Fruit fly (Drosophila melanogaster) whole organism, prepupa: ENCODE data around the gene CG14451.
"Not testable (repeated sequence)": the region's sequence is repeated elsewhere in the genome, so short reads cannot be mapped to it uniquely, and the experiment has no call there.

Experiments
- CG11902 ChIP-seq: fragments of 200-800 bp; sonication (Bioruptor generic); optimal IDR thresholded peaks from 3 replicates; lab custom pipeline; 2016; ENCODE audit warnings: missing biosample characterization, missing genetic modification characterization
- CG1621 ChIP-seq: fragments of 200-800 bp; sonication (Bioruptor generic); optimal IDR thresholded peaks from 3 replicates; lab custom pipeline; 2018; ENCODE audit warnings: missing biosample characterization, mild to moderate bottlenecking, missing genetic modification characterization
- CG3032 ChIP-seq: fragments of 200-800 bp; optimal IDR thresholded peaks from 2 replicates; lab custom pipeline; 2019; ENCODE audit warnings: missing biosample characterization, mild to moderate bottlenecking, missing genetic modification characterization, moderate library complexity
- CG32006 ChIP-seq: fragments of 200-800 bp; sonication (Bioruptor generic); optimal IDR thresholded peaks from 3 replicates; lab custom pipeline; 2017; ENCODE audit warnings: missing biosample characterization, mild to moderate bottlenecking, missing genetic modification characterization
- CG4318 ChIP-seq: fragments of 200-800 bp; sonication (Bioruptor generic); optimal IDR thresholded peaks from 3 replicates; lab custom pipeline; 2017; ENCODE audit warnings: missing biosample characterization, mild to moderate bottlenecking, missing genetic modification characterization
- CG6854 ChIP-seq: fragments of 200-800 bp; sonication (Bioruptor generic); optimal IDR thresholded peaks from 2 replicates; lab custom pipeline; 2017; ENCODE audit warnings: missing biosample characterization, mild to moderate bottlenecking, missing genetic modification characterization
- CG7368 ChIP-seq: fragments of 200-800 bp; sonication (Bioruptor generic); optimal IDR thresholded peaks from 3 replicates; lab custom pipeline; 2016; ENCODE audit warnings: missing biosample characterization, missing genetic modification characterization
- CG8319 ChIP-seq: fragments of 200-800 bp; sonication (Bioruptor generic); optimal IDR thresholded peaks from 3 replicates; lab custom pipeline; 2016; ENCODE audit warnings: missing biosample characterization, missing genetic modification characterization
- CG8632 ChIP-seq: fragments of 200-800 bp; sonication (Bioruptor generic); optimal IDR thresholded peaks from 3 replicates; lab custom pipeline; 2016; ENCODE audit warnings: missing biosample characterization, missing genetic modification characterization
- CG9139 ChIP-seq: fragments of 200-800 bp; sonication (Bioruptor generic); optimal IDR thresholded peaks from 3 replicates; lab custom pipeline; 2017; ENCODE audit warnings: missing biosample characterization, mild to moderate bottlenecking, missing genetic modification characterization
- Hr38 ChIP-seq: sonication (Bioruptor generic); optimal IDR thresholded peaks from 2 replicates; lab custom pipeline; 2016; ENCODE audit warnings: missing biosample characterization, missing genetic modification characterization
- Met ChIP-seq: fragments of 200-800 bp; sonication (Bioruptor generic); optimal IDR thresholded peaks from 3 replicates; lab custom pipeline; 2016; ENCODE audit warnings: missing biosample characterization, missing genetic modification characterization
- OdsH ChIP-seq: fragments of 200-800 bp; sonication (Bioruptor generic); optimal IDR thresholded peaks from 3 replicates; lab custom pipeline; 2016; ENCODE audit warnings: missing biosample characterization, missing genetic modification characterization
- Sox14 ChIP-seq: fragments of 200-800 bp; sonication (Bioruptor generic); optimal IDR thresholded peaks from 3 replicates; lab custom pipeline; 2016; ENCODE audit warnings: missing biosample characterization, missing genetic modification characterization
- acj6 ChIP-seq: fragments of 200-800 bp; sonication (Bioruptor generic); optimal IDR thresholded peaks from 3 replicates; lab custom pipeline; 2016; ENCODE audit warnings: missing biosample characterization, missing genetic modification characterization
- dsx ChIP-seq: fragments of 200-800 bp; optimal IDR thresholded peaks from 3 replicates; lab custom pipeline; 2019; ENCODE audit warnings: missing biosample characterization, mild to moderate bottlenecking, missing genetic modification characterization, moderate library complexity; ENCODE audit not compliant: poor library complexity, severe bottlenecking
- esn ChIP-seq: fragments of 200-800 bp; sonication (Bioruptor generic); optimal IDR thresholded peaks from 2 replicates; lab custom pipeline; 2016; ENCODE audit warnings: missing biosample characterization, mild to moderate bottlenecking, missing genetic modification characterization, moderate library complexity
- fkh ChIP-seq: fragments of 200-800 bp; sonication (Bioruptor generic); optimal IDR thresholded peaks from 3 replicates; lab custom pipeline; 2017; ENCODE audit warnings: missing biosample characterization, mild to moderate bottlenecking, missing genetic modification characterization, moderate library complexity
- pdm3 ChIP-seq: fragments of 200-800 bp; sonication (Bioruptor generic); optimal IDR thresholded peaks from 3 replicates; lab custom pipeline; 2016; ENCODE audit warnings: missing biosample characterization, missing genetic modification characterization
- salr ChIP-seq, 2 experiments: fragments of 200-800 bp; sonication (Bioruptor generic); optimal IDR thresholded peaks; 3 replicates each; lab custom pipeline; 2016 to 2018; ENCODE audit warnings: missing biosample characterization in 2 of 2, missing genetic modification characterization in 2 of 2, mild to moderate bottlenecking in 1 of 2
- spab ChIP-seq: fragments of 200-800 bp; sonication (Bioruptor generic); optimal IDR thresholded peaks from 2 replicates; lab custom pipeline; 2017; ENCODE audit warnings: missing biosample characterization, mild to moderate bottlenecking, missing genetic modification characterization, missing genetic modification reagents
- svp ChIP-seq: fragments of 200-800 bp; sonication (Bioruptor generic); peaks from one replicate; lab custom pipeline; 2016; ENCODE audit warnings: missing biosample characterization, missing genetic modification characterization
- vri ChIP-seq: fragments of 200-800 bp; sonication (Bioruptor generic); optimal IDR thresholded peaks from 3 replicates; lab custom pipeline; 2016; ENCODE audit warnings: missing biosample characterization, mild to moderate bottlenecking, missing genetic modification characterization

Gene CG14451

dm6 chr3L:22696930-22697329 is 25.0 kb downstream of the CG14451 start, which contains the start of gene CG32453:
TSS of gene CG32453 (plus strand) at chr3L:22697230.
- not testable (repeated sequence) for TF ChIP-seq Hr38 (GFP tag; lab: Kevin White, UChicago); CG3032 (tag; lab: Kevin White, UChicago); CG9139 (GFP tag; lab: Kevin White, UChicago)

- TF ChIP-seq Met (no peak), CG1621 (no peak), spab (no peak), CG3032 (tag; lab: Kevin White, UChicago) (no peak), CG4318 (GFP tag; lab: Kevin White, UChicago) (no peak), CG11902 (GFP tag; lab: Kevin White, UChicago) (no peak)
Observed at dm6 chr3L:22695653-22696052, 26.2 kb downstream of the CG14451 start, which contains the start of gene CG14452. TSS of gene CG14452 (plus strand) at chr3L:22695953.

dm6 chr3L:22693712-22694111 is 28.2 kb downstream of the CG14451 start, which contains the start of the genes CG12546 and CG14453:
TSS of gene CG12546 (minus strand) at chr3L:22693812.
TSS of gene CG14453 (plus strand) at chr3L:22694083.
- TF ChIP-seq svp (no peak), vri (no peak), CG8319 (no peak), Met (no peak), pdm3 (GFP tag; lab: Kevin White, UChicago) (no peak), salr (GFP tag; optimal IDR thresholded peaks at IDR 0.05; lab: Kevin White, UChicago) (no peak), esn (GFP tag; lab: Kevin White, UChicago) (no peak)

dm6 chr3L:22692428-22692827 is 29.5 kb downstream of the CG14451 start, which contains the start of gene CG14454:
TSS of gene CG14454 (minus strand) at chr3L:22692528.
- not testable (repeated sequence) for TF ChIP-seq CG32006; CG9139 (GFP tag; lab: Kevin White, UChicago); CG6854 (GFP tag; lab: Kevin White, UChicago)

dm6 chr3L:22686987-22687386 is 34.9 kb downstream of the CG14451 start, which contains the start of the genes CG14455 and CG14456:
TSS of gene CG14455 (minus strand) at chr3L:22687087.
TSS of gene CG14456 (plus strand) at chr3L:22687222.
- TF ChIP-seq pdm3 (GFP tag; lab: Kevin White, UChicago): no peak
- no peak for TF ChIP-seq CG7368

dm6 chr3L:22680932-22681331 is 41.0 kb downstream of the CG14451 start:
- no peak for TF ChIP-seq acj6 (GFP tag; lab: Kevin White, UChicago)
- peak; percentile 61 for TF ChIP-seq CG3032 (tag; lab: Kevin White, UChicago)

dm6 chr3L:22671699-22672276 is 50.1 kb downstream of the CG14451 start:
- no peak for TF ChIP-seq vri
- no peak for TF ChIP-seq CG8632 (GFP tag; lab: Kevin White, UChicago)
- peak; percentile 55 for TF ChIP-seq fkh (GFP tag; lab: Kevin White, UChicago)
- no peak for TF ChIP-seq CG1621
- no peak for TF ChIP-seq Sox14 (GFP tag; lab: Kevin White, UChicago)
- TF ChIP-seq OdsH (GFP tag; lab: Kevin White, UChicago): no peak
- no peak for TF ChIP-seq dsx (GFP tag; lab: Kevin White, UChicago)
- TF ChIP-seq, all 60 proteins: peak for 1
